Worm (Caenorhabditis elegans): Measurements from ENCODE around the gene C04A11.1.

The C04A11.1 gene

ce11 chrX:13633876-13634479, 26.3 kb upstream of the C04A11.1 start:
- TF ChIP-seq ceh-36 (tag; optimal IDR thresholded peaks at IDR 0.05), result no peak
- TF ChIP-seq pes-1 (GFP tag; IDR thresholded peaks at IDR 0.05), result no peak
- no peak for TF ChIP-seq B0310.2 (tag; optimal IDR thresholded peaks at IDR 0.05)
- TF ChIP-seq hmg-4 (GFP tag; optimal IDR thresholded peaks at IDR 0.05), result no peak
- no peak for TF ChIP-seq hmbx-1 (tag; optimal IDR thresholded peaks at IDR 0.05)
- no peak for TF ChIP-seq ama-1 (optimal IDR thresholded peaks at IDR 0.05)

- TF ChIP-seq tra-4 (tag; optimal IDR thresholded peaks at IDR 0.05) (no peak), hmbx-1 (tag; optimal IDR thresholded peaks at IDR 0.05) (no peak), F13C5.2 (tag; optimal IDR thresholded peaks at IDR 0.05) (no peak), ets-7 (tag; optimal IDR thresholded peaks at IDR 0.05) (no peak), hmg-4 (GFP tag; optimal IDR thresholded peaks at IDR 0.05) (no peak), B0310.2 (tag; optimal IDR thresholded peaks at IDR 0.05) (no peak), aly-1 (tag; optimal IDR thresholded peaks at IDR 0.05) (no peak), tbx-37 (GFP tag; conservative IDR thresholded peaks at IDR 0.05) (no peak), tbx-11 (GFP tag; IDR thresholded peaks at IDR 0.05) (no peak), ceh-13 (GFP tag; optimal IDR thresholded peaks at IDR 0.05) (no peak), sea-1 (GFP tag; conservative IDR thresholded peaks at IDR 0.05) (no peak), hnd-1 (tag; optimal IDR thresholded peaks at IDR 0.05) (no peak), flt-1 (GFP tag; IDR thresholded peaks at IDR 0.05) (no peak)
These were observed 22.8 kb upstream of the C04A11.1 start for ce11 chrX:13637526-13637925.

ce11 chrX:13638351-13638958, 21.9 kb upstream of the C04A11.1 start:
- TF ChIP-seq scrt-1 (GFP tag; IDR thresholded peaks at IDR 0.05), result no peak
- no peak for TF ChIP-seq flt-1 (GFP tag; IDR thresholded peaks at IDR 0.05)
- TF ChIP-seq B0310.2 (tag; optimal IDR thresholded peaks at IDR 0.05), result no peak
- no peak for TF ChIP-seq ceh-36 (tag; optimal IDR thresholded peaks at IDR 0.05)
- TF ChIP-seq hnd-1 (tag; optimal IDR thresholded peaks at IDR 0.05), result no peak
- no peak for TF ChIP-seq ets-7 (tag; optimal IDR thresholded peaks at IDR 0.05)
- TF ChIP-seq hmg-4 (GFP tag; optimal IDR thresholded peaks at IDR 0.05), result no peak
- TF ChIP-seq tra-4 (tag; optimal IDR thresholded peaks at IDR 0.05), result no peak
- no peak for TF ChIP-seq hmbx-1 (tag; optimal IDR thresholded peaks at IDR 0.05)
- TF ChIP-seq aly-1 (tag; optimal IDR thresholded peaks at IDR 0.05), result no peak
- no peak for TF ChIP-seq tbx-11 (GFP tag; IDR thresholded peaks at IDR 0.05)
- no peak for TF ChIP-seq tbx-37 (GFP tag; conservative IDR thresholded peaks at IDR 0.05)
- TF ChIP-seq F13C5.2 (tag; optimal IDR thresholded peaks at IDR 0.05), result no peak

ce11 chrX:13639577-13639976, 20.7 kb upstream of the C04A11.1 start, which contains the start of gene twk-20:
Gene twk-20, plus strand, starts transcription at chrX:13639877.
- no peak for TF ChIP-seq ceh-36 (tag; optimal IDR thresholded peaks at IDR 0.05)
- no peak for TF ChIP-seq ama-1 (optimal IDR thresholded peaks at IDR 0.05)
- no peak for TF ChIP-seq ceh-13 (GFP tag; optimal IDR thresholded peaks at IDR 0.05)
- TF ChIP-seq hmg-4 (GFP tag; optimal IDR thresholded peaks at IDR 0.05), result no peak
- TF ChIP-seq tbx-11 (GFP tag; IDR thresholded peaks at IDR 0.05), result no peak
- no peak for TF ChIP-seq B0310.2 (tag; optimal IDR thresholded peaks at IDR 0.05)
- TF ChIP-seq flt-1 (GFP tag; IDR thresholded peaks at IDR 0.05), result no peak
- no peak for TF ChIP-seq scrt-1 (GFP tag; IDR thresholded peaks at IDR 0.05)
- no peak for TF ChIP-seq hmbx-1 (tag; optimal IDR thresholded peaks at IDR 0.05)
- no peak for TF ChIP-seq aly-1 (tag; optimal IDR thresholded peaks at IDR 0.05)
- TF ChIP-seq pes-1 (GFP tag; IDR thresholded peaks at IDR 0.05), result no peak
- no peak for TF ChIP-seq ets-7 (tag; optimal IDR thresholded peaks at IDR 0.05)
- TF ChIP-seq tra-4 (tag; optimal IDR thresholded peaks at IDR 0.05), result no peak
- TF ChIP-seq sea-1 (GFP tag; conservative IDR thresholded peaks at IDR 0.05), result no peak
- no peak for TF ChIP-seq hnd-1 (tag; optimal IDR thresholded peaks at IDR 0.05)
- no peak for TF ChIP-seq tbx-37 (GFP tag; conservative IDR thresholded peaks at IDR 0.05)

ce11 chrX:13644884-13645283, 15.4 kb upstream of the C04A11.1 start:
- no peak for TF ChIP-seq hmbx-1 (tag; optimal IDR thresholded peaks at IDR 0.05)
- no peak for TF ChIP-seq B0310.2 (tag; optimal IDR thresholded peaks at IDR 0.05)
- no peak for TF ChIP-seq hmg-4 (GFP tag; optimal IDR thresholded peaks at IDR 0.05)
- TF ChIP-seq scrt-1 (GFP tag; IDR thresholded peaks at IDR 0.05), result no peak
- TF ChIP-seq F13C5.2 (tag; optimal IDR thresholded peaks at IDR 0.05), result no peak
- TF ChIP-seq sea-1 (GFP tag; conservative IDR thresholded peaks at IDR 0.05), result no peak
- TF ChIP-seq ceh-13 (GFP tag; optimal IDR thresholded peaks at IDR 0.05), result no peak
- no peak for TF ChIP-seq pes-1 (GFP tag; IDR thresholded peaks at IDR 0.05)
- no peak for TF ChIP-seq tra-4 (tag; optimal IDR thresholded peaks at IDR 0.05)
- no peak for TF ChIP-seq ama-1 (optimal IDR thresholded peaks at IDR 0.05)
- TF ChIP-seq tbx-37 (GFP tag; conservative IDR thresholded peaks at IDR 0.05), result no peak
- TF ChIP-seq hnd-1 (tag; optimal IDR thresholded peaks at IDR 0.05), result no peak
- no peak for TF ChIP-seq tbx-11 (GFP tag; IDR thresholded peaks at IDR 0.05)
- TF ChIP-seq ets-7 (tag; optimal IDR thresholded peaks at IDR 0.05), result no peak
- no peak for TF ChIP-seq ceh-36 (tag; optimal IDR thresholded peaks at IDR 0.05)
- TF ChIP-seq aly-1 (tag; optimal IDR thresholded peaks at IDR 0.05), result no peak
- no peak for TF ChIP-seq flt-1 (GFP tag; IDR thresholded peaks at IDR 0.05)

ce11 chrX:13646798-13647197, 13.5 kb upstream of the C04A11.1 start, which contains the start of gene acr-9:
Gene acr-9, minus strand, starts transcription at chrX:13646898.
- no peak for TF ChIP-seq aly-1 (tag; optimal IDR thresholded peaks at IDR 0.05)
- no peak for TF ChIP-seq flt-1 (GFP tag; IDR thresholded peaks at IDR 0.05)
- TF ChIP-seq hmbx-1 (tag; optimal IDR thresholded peaks at IDR 0.05), result no peak
- TF ChIP-seq scrt-1 (GFP tag; IDR thresholded peaks at IDR 0.05), result no peak
- no peak for TF ChIP-seq B0310.2 (tag; optimal IDR thresholded peaks at IDR 0.05)
- no peak for TF ChIP-seq sea-1 (GFP tag; conservative IDR thresholded peaks at IDR 0.05)
- no peak for TF ChIP-seq ets-7 (tag; optimal IDR thresholded peaks at IDR 0.05)
- TF ChIP-seq hnd-1 (tag; optimal IDR thresholded peaks at IDR 0.05), result no peak
- TF ChIP-seq F13C5.2 (tag; optimal IDR thresholded peaks at IDR 0.05), result no peak
- TF ChIP-seq ceh-13 (GFP tag; optimal IDR thresholded peaks at IDR 0.05), result no peak

- TF ChIP-seq aly-1 (tag; optimal IDR thresholded peaks at IDR 0.05) (no peak), ceh-36 (tag; optimal IDR thresholded peaks at IDR 0.05) (no peak), flt-1 (GFP tag; IDR thresholded peaks at IDR 0.05) (no peak), sea-1 (GFP tag; conservative IDR thresholded peaks at IDR 0.05) (no peak), ets-7 (tag; optimal IDR thresholded peaks at IDR 0.05) (no peak), tbx-11 (GFP tag; IDR thresholded peaks at IDR 0.05) (no peak), hnd-1 (tag; optimal IDR thresholded peaks at IDR 0.05) (no peak), F13C5.2 (tag; optimal IDR thresholded peaks at IDR 0.05) (no peak), B0310.2 (tag; optimal IDR thresholded peaks at IDR 0.05) (no peak), hmg-4 (GFP tag; optimal IDR thresholded peaks at IDR 0.05) (no peak), ceh-13 (GFP tag; optimal IDR thresholded peaks at IDR 0.05) (no peak), ama-1 (optimal IDR thresholded peaks at IDR 0.05) (no peak), tbx-37 (GFP tag; conservative IDR thresholded peaks at IDR 0.05) (no peak), tra-4 (tag; optimal IDR thresholded peaks at IDR 0.05) (no peak), pes-1 (GFP tag; IDR thresholded peaks at IDR 0.05) (no peak), hmbx-1 (tag; optimal IDR thresholded peaks at IDR 0.05) (no peak), scrt-1 (GFP tag; IDR thresholded peaks at IDR 0.05) (no peak)
These were observed 13.0 kb upstream of the C04A11.1 start, which contains the start of gene C40C9.3 for ce11 chrX:13647305-13647704. Gene C40C9.3, plus strand, starts transcription at chrX:13647605.
